Worm (Caenorhabditis elegans) whole organism, L1 larva: Measurements from ENCODE around the gene cdk-11.2.

ENCODE experiments used
- C34B4.2 ChIP-seq: sonication (generic microtip); optimal IDR thresholded peaks from 2 replicates; lab custom pipeline; 2017; ENCODE audit warnings: mild to moderate bottlenecking, missing genetic modification characterization, missing compliant biosample characterization
- nhr-11 ChIP-seq: fragments of 150-350 bp; optimal IDR thresholded peaks from 2 replicates; lab custom pipeline; 2014; ENCODE audit warnings: missing biosample characterization, missing genetic modification characterization
- pag-3 ChIP-seq: sonication (generic microtip); optimal IDR thresholded peaks from 2 replicates; lab custom pipeline; 2017; ENCODE audit warnings: missing genetic modification characterization, mild to moderate bottlenecking, missing compliant biosample characterization, antibody characterized with exemption, borderline replicate concordance; ENCODE audit not compliant: insufficient read depth
- snu-23 ChIP-seq: sonication (generic microtip); optimal IDR thresholded peaks from 2 replicates; lab custom pipeline; 2016; ENCODE audit warnings: missing genetic modification characterization, missing compliant biosample characterization
- swsn-7 ChIP-seq: sonication (generic microtip); optimal IDR thresholded peaks from 2 replicates; lab custom pipeline; 2016; ENCODE audit warnings: missing genetic modification characterization, missing compliant biosample characterization
- unc-98 ChIP-seq: fragments of 200-800 bp; sonication (Bioruptor generic); IDR thresholded peaks from 2 replicates; pipeline ENCODE4 v1.3.6; 2022; ENCODE audit warnings: missing genetic modification characterization, missing compliant biosample characterization

Gene cdk-11.2

DNA sequence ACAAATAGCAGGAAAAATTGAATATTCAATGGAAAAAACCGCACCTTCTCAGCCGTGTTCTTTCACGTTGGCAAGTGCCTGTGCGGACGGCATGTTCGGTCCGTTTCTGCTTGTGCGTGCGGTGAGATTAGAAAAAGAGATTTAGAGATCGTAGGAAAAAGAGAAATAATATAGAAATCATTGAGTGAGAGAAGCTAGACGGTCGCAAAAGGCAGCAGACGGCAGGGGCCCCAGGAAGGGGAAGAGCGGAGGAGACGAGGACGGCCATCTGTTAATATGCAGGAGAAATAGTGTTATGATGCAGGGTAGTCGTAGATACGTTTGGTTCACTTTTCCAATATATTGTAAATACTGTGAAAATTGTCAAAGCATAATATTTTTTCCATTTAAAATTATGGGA lies 47.0 kb downstream of the cdk-11.2 start, which contains the start of gene Y49A10A.2 (continued):
- peak; percentile 44 for TF ChIP-seq pag-3 (tag; lab: Kevin White, UChicago)
- no peak for TF ChIP-seq unc-98 (GFP tag; lab: Robert Waterston, UW)
- TF ChIP-seq snu-23 (GFP tag; lab: Kevin White, UChicago) = peak; percentile 52
- TF ChIP-seq nhr-11 (tag; lab: Kevin White, UChicago) = no peak
- TF ChIP-seq C34B4.2 = no peak
- peak; percentile 58 for TF ChIP-seq swsn-7 (tag; lab: Kevin White, UChicago)
